Fruit fly (Drosophila melanogaster): Measurements from ENCODE around the gene RabGGTb.

RabGGTb gene

DNA sequence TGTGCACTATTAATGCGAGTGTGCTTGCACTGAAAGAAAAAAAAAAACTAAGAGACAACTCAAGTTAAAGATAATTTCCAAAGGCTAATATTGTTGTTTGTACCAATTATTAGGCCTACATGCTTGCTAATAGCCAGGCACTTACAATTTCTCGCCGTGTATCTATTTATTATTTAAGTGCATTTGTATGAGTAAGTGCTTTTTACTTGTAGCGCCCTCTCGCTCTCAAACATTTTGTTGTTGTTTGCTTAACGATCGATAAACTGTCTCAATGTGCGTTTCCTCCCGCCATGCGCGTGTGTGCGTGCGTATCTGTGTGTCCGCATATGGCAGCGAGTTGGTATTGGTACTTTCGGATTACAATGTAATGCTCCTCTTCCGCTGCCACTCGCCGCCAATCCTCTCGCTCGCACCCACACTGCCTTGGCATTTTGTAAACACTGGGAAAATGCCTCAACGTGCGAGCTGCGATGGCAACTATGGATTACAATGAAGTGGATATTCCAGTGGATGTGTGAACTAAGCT is 18.2 kb downstream of the RabGGTb start (continued):
- TF ChIP-seq CG33557 (GFP tag; optimal IDR thresholded peaks at IDR 0.05) = peak; percentile 39
- peak; percentile 83 for TF ChIP-seq Ssrp (tag; optimal IDR thresholded peaks at IDR 0.05)
- TF ChIP-seq ftz-f1 (GFP tag; optimal IDR thresholded peaks at IDR 0.05) = no peak
- TF ChIP-seq CG32532 (GFP tag; IDR thresholded peaks at IDR 0.05) = peak; percentile 49; the same call in 1 of the 2 replicates
- peak; percentile 58 for TF ChIP-seq gro (GFP tag; optimal IDR thresholded peaks at IDR 0.05)
- TF ChIP-seq ro (GFP tag; IDR thresholded peaks at IDR 0.05) = peak; percentile 26; the same call in 1 of the 2 replicates
- TF ChIP-seq CG17912 (GFP tag; optimal IDR thresholded peaks at IDR 0.05) = no peak
- no peak for TF ChIP-seq Lpt (GFP tag; optimal IDR thresholded peaks at IDR 0.05)
- peak; percentile 79 for TF ChIP-seq CG13624 (GFP tag; optimal IDR thresholded peaks at IDR 0.05)
- TF ChIP-seq inv (GFP tag; IDR thresholded peaks at IDR 0.05; ENCODE audit: partially characterized antibody) = no peak
- no peak for TF ChIP-seq hkb (optimal IDR thresholded peaks at IDR 0.05)
- TF ChIP-seq hkb (GFP tag; IDR thresholded peaks at IDR 0.05) = peak; percentile 90
- peak; percentile 52 for TF ChIP-seq Nf-YC (tag; optimal IDR thresholded peaks at IDR 0.05)
- peak; percentile 70 for TF ChIP-seq zen (tag; optimal IDR thresholded peaks at IDR 0.05)
- no peak for TF ChIP-seq B-H2 (GFP tag; optimal IDR thresholded peaks at IDR 0.05)
- TF ChIP-seq rib (GFP tag; IDR thresholded peaks at IDR 0.05) = no peak; the same call in 1 of the 2 replicates
- no peak for TF ChIP-seq Taf1 (GFP tag; IDR thresholded peaks at IDR 0.05)
- no peak; the same call in 1 of the 2 replicates for TF ChIP-seq CG17612 (GFP tag; IDR thresholded peaks at IDR 0.05)
- TF ChIP-seq CG12071 (GFP tag; optimal IDR thresholded peaks at IDR 0.05) = peak; percentile 36
- peak; percentile 80 for TF ChIP-seq CG2712 (tag; optimal IDR thresholded peaks at IDR 0.05)
- TF ChIP-seq Doc2 (GFP tag; IDR thresholded peaks at IDR 0.05) = peak; percentile 22; the same call in 1 of the 2 replicates
- TF ChIP-seq sens-2 (GFP tag; IDR thresholded peaks at IDR 0.05) = peak; percentile 74; the same call in 1 of the 2 replicates
- peak; percentile 30 for TF ChIP-seq CG8281 (tag; optimal IDR thresholded peaks at IDR 0.05)
- TF ChIP-seq dmrt99B (tag; optimal IDR thresholded peaks at IDR 0.05) = peak; percentile 80
- peak; percentile 85 for TF ChIP-seq ATbp (GFP tag; optimal IDR thresholded peaks at IDR 0.05)
- TF ChIP-seq Dek (tag; optimal IDR thresholded peaks at IDR 0.05) = peak; percentile 50
- peak; percentile 90 for TF ChIP-seq vvl (GFP tag; IDR thresholded peaks at IDR 0.05)
- TF ChIP-seq CG11398 (GFP tag; optimal IDR thresholded peaks at IDR 0.05) = peak; percentile 81
- peak; percentile 72 for TF ChIP-seq CG18476 (GFP tag; optimal IDR thresholded peaks at IDR 0.05)
- TF ChIP-seq CG1602 (GFP tag; optimal IDR thresholded peaks at IDR 0.05) = peak; percentile 86
- TF ChIP-seq CG10543 (GFP tag; optimal IDR thresholded peaks at IDR 0.05) = no peak
- peak; percentile 90 for TF ChIP-seq CG9609 (GFP tag; optimal IDR thresholded peaks at IDR 0.05)
- TF ChIP-seq CG12391 (tag; optimal IDR thresholded peaks at IDR 0.05) = peak; percentile 83
- TF ChIP-seq CG16779 (GFP tag; IDR thresholded peaks at IDR 0.05) = 0 out of 2 replicates have a peak, but pooled peaks have one; percentile 46
- peak; percentile 64 for TF ChIP-seq CG18011 (GFP tag; optimal IDR thresholded peaks at IDR 0.05)
- TF ChIP-seq row (GFP tag; IDR thresholded peaks at IDR 0.05) = peak; percentile 86
- peak; percentile 91 for TF ChIP-seq NC2β (GFP tag; optimal IDR thresholded peaks at IDR 0.05)
- TF ChIP-seq zen2 (GFP tag; IDR thresholded peaks at IDR 0.05; ENCODE audit: partially characterized antibody) = no peak
- no peak for TF ChIP-seq CG13296 (GFP tag; optimal IDR thresholded peaks at IDR 0.05)
- no peak for TF ChIP-seq CG9215 (GFP tag; IDR thresholded peaks at IDR 0.05)
- TF ChIP-seq B-H1 (GFP tag; IDR thresholded peaks at IDR 0.05) = peak; percentile 73
- peak; percentile 66; the same call in 1 of the 2 replicates for TF ChIP-seq seq (GFP tag; IDR thresholded peaks at IDR 0.05)
- peak; percentile 97 for TF ChIP-seq Ets65A (GFP tag)
- TF ChIP-seq pho (GFP tag; optimal IDR thresholded peaks at IDR 0.05) = peak; percentile 56
- peak; percentile 55 for TF ChIP-seq Sry-δ (GFP tag; optimal IDR thresholded peaks at IDR 0.05)
- peak; percentile 91 for TF ChIP-seq chif (GFP tag; optimal IDR thresholded peaks at IDR 0.05)
- no peak for TF ChIP-seq CG13287 (GFP tag; IDR thresholded peaks at IDR 0.05; ENCODE audit: partially characterized antibody)
- no peak for TF ChIP-seq CG10431 (GFP tag; optimal IDR thresholded peaks at IDR 0.05)
- peak; percentile 20 for TF ChIP-seq CG10274 (GFP tag; optimal IDR thresholded peaks at IDR 0.05)
- peak; percentile 86 for TF ChIP-seq shn (GFP tag; optimal IDR thresholded peaks at IDR 0.05)
- no peak for TF ChIP-seq Bgb (GFP tag; IDR thresholded peaks at IDR 0.05; ENCODE audit: partially characterized antibody)

Data from whole organism, embryonic.